Worm (Caenorhabditis elegans) whole organism, L1 larva: ENCODE measurements around the gene fkb-1.

Experiments used
- aha-1 ChIP-seq: fragments of 150-350 bp; optimal IDR thresholded peaks from 2 replicates; lab custom pipeline; 2014; ENCODE audit warnings: missing biosample characterization, missing genetic modification characterization
- ama-1 ChIP-seq: fragments of 150-350 bp; optimal IDR thresholded peaks from 2 replicates; lab custom pipeline; 2014
- hpl-2 ChIP-seq: fragments of 150-350 bp; optimal IDR thresholded peaks from 2 replicates; lab custom pipeline; 2014; ENCODE audit warnings: missing biosample characterization, missing genetic modification reagents, missing genetic modification characterization
- nhr-19 ChIP-seq: fragments of 200-800 bp; sonication (Bioruptor generic); conservative IDR thresholded peaks from 2 replicates; pipeline ENCODE4 v1.3.6; 2022; ENCODE audit warnings: missing genetic modification characterization, missing compliant biosample characterization
- nhr-77 ChIP-seq: fragments of 150-350 bp; optimal IDR thresholded peaks from 2 replicates; lab custom pipeline; 2014; ENCODE audit warnings: missing biosample characterization, missing genetic modification characterization
- skn-1 ChIP-seq: fragments of 150-350 bp; optimal IDR thresholded peaks from 2 replicates; lab custom pipeline; 2014; ENCODE audit warnings: missing biosample characterization, missing genetic modification characterization
- tbx-2 ChIP-seq: sonication (generic microtip); optimal IDR thresholded peaks from 2 replicates; lab custom pipeline; 2016; ENCODE audit warnings: missing genetic modification characterization, missing compliant biosample characterization
- tlp-1 ChIP-seq: fragments of 150-350 bp; optimal IDR thresholded peaks from 2 replicates; lab custom pipeline; 2014; ENCODE audit warnings: missing biosample characterization, missing genetic modification characterization

DNA sequence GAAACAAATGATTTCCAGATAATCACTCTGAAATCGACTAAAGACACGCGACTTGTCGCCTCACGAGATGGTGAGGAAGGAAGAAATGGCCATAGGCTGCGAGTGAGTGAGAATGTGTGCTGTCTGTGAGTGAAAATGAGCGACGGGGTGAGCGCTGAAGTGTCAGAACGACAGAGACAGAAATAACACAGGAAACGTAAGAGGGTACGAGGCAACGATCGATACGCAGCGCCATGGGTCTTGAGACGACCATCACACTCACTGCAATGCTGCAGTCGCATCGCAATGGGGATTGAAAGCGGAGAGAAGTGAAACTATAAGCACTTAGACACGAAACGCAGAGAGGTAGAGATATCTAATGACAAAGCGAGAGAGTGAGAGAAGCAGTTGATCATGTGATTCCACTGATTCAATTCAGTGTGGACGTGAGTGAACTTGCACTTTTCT is 46.4 kb downstream of the fkb-1 start:
- TF ChIP-seq tbx-2 = peak; percentile 97
- TF ChIP-seq ama-1 (lab: Kevin White, UChicago) = peak; percentile 73
- TF ChIP-seq nhr-19 (GFP tag; lab: Robert Waterston, UW) = peak; percentile 91
- peak; percentile 54 for TF ChIP-seq hpl-2
- TF ChIP-seq aha-1 (tag; lab: Kevin White, UChicago) = peak; percentile 42
- TF ChIP-seq nhr-77 (tag; lab: Kevin White, UChicago) = peak; percentile 95
- TF ChIP-seq tlp-1 (tag; lab: Kevin White, UChicago) = no peak
- peak; percentile 73 for TF ChIP-seq skn-1 (tag; lab: Kevin White, UChicago)
